Fruit fly (Drosophila melanogaster): ENCODE measurements around the gene CG15369.

The CG15369 gene

dm6 chrX:9220434-9220833, 3.8 kb downstream of the CG15369 start (continued):
- no peak for TF ChIP-seq CG4730 (GFP tag; IDR thresholded peaks at IDR 0.05)
- TF ChIP-seq ken (GFP tag; IDR thresholded peaks at IDR 0.05): 0 out of 3 replicates have a peak, but pooled peaks have one; percentile 16
- TF ChIP-seq CG4424 (GFP tag; optimal IDR thresholded peaks at IDR 0.05): peak; percentile 1
- TF ChIP-seq rib (GFP tag; IDR thresholded peaks at IDR 0.05): no peak
- no peak for TF ChIP-seq CG5953 (GFP tag; IDR thresholded peaks at IDR 0.05)
- TF ChIP-seq sc (optimal IDR thresholded peaks at IDR 0.05): no peak
- no peak for TF ChIP-seq sc (GFP tag; optimal IDR thresholded peaks at IDR 0.05)
- TF ChIP-seq CG7357 (GFP tag; IDR thresholded peaks at IDR 0.05): peak; percentile 34; the same call in 1 of the 3 replicates
- TF ChIP-seq CG11560 (tag; IDR thresholded peaks at IDR 0.05): 0 out of 3 replicates have a peak, but pooled peaks have one; percentile 37
- TF ChIP-seq CG6175 (GFP tag; IDR thresholded peaks at IDR 0.05): no peak
- TF ChIP-seq bab2 (GFP tag; optimal IDR thresholded peaks at IDR 0.05): peak; percentile 13
- no peak for TF ChIP-seq Nf-YA (GFP tag; IDR thresholded peaks at IDR 0.05)
- no peak for TF ChIP-seq E2f1 (GFP tag; IDR thresholded peaks at IDR 0.05)
- TF ChIP-seq sr (GFP tag; IDR thresholded peaks at IDR 0.05): no peak
- no peak for TF ChIP-seq CG9215 (GFP tag; IDR thresholded peaks at IDR 0.05)
- TF ChIP-seq vvl (GFP tag; IDR thresholded peaks at IDR 0.05): 0 out of 2 replicates have a peak, but pooled peaks have one; percentile 17
- TF ChIP-seq Drgx (GFP tag; IDR thresholded peaks at IDR 0.05): peak; percentile 62
- no peak for TF ChIP-seq CG6683 (GFP tag; optimal IDR thresholded peaks at IDR 0.05)
- no peak for TF ChIP-seq seq (GFP tag; IDR thresholded peaks at IDR 0.05)
- no peak for TF ChIP-seq CG18476 (GFP tag; optimal IDR thresholded peaks at IDR 0.05)
- TF ChIP-seq CG2202 (tag; optimal IDR thresholded peaks at IDR 0.05): no peak
- peak; percentile 24; the same call in 1 of the 2 replicates for TF ChIP-seq CG6689 (GFP tag; IDR thresholded peaks at IDR 0.05)
- no peak for TF ChIP-seq zen2 (GFP tag; IDR thresholded peaks at IDR 0.05; ENCODE audit: partially characterized antibody)
- TF ChIP-seq CG15514 (GFP tag; optimal IDR thresholded peaks at IDR 0.05): peak; percentile 90
- 0 out of 2 replicates have a peak, but pooled peaks have one; percentile 16 for TF ChIP-seq peb (GFP tag; IDR thresholded peaks at IDR 0.05)
- no peak for TF ChIP-seq CG10543 (GFP tag; optimal IDR thresholded peaks at IDR 0.05)
- TF ChIP-seq CG9437 (GFP tag; optimal IDR thresholded peaks at IDR 0.05): no peak
- peak; percentile 32 for TF ChIP-seq CG2712 (tag; optimal IDR thresholded peaks at IDR 0.05)
- no peak for TF ChIP-seq CG16813 (GFP tag; IDR thresholded peaks at IDR 0.05; ENCODE audit: partially characterized antibody)
- peak; percentile 40; the same call in 1 of the 2 replicates for TF ChIP-seq Ptx1 (GFP tag; IDR thresholded peaks at IDR 0.05)
- TF ChIP-seq CG1024 (GFP tag; IDR thresholded peaks at IDR 0.05): 0 out of 2 replicates have a peak, but pooled peaks have one; percentile 51
- TF ChIP-seq chif (GFP tag; optimal IDR thresholded peaks at IDR 0.05): peak in 1 of 2 experiments; percentile 17
- TF ChIP-seq Jarid2 (GFP tag; optimal IDR thresholded peaks at IDR 0.05): no peak
- TF ChIP-seq Ada2b (GFP tag; IDR thresholded peaks at IDR 0.05): peak; percentile 26; the same call in 1 of the 2 replicates
- TF ChIP-seq CG8089 (GFP tag; optimal IDR thresholded peaks at IDR 0.05): no peak
- peak; percentile 14 for TF ChIP-seq Oli (tag; optimal IDR thresholded peaks at IDR 0.05)
- TF ChIP-seq CG11247 (GFP tag; IDR thresholded peaks at IDR 0.05): no peak
- TF ChIP-seq Dll (GFP tag; IDR thresholded peaks at IDR 0.05; ENCODE audit: partially characterized antibody): no peak
- TF ChIP-seq Neu2 (GFP tag; optimal IDR thresholded peaks at IDR 0.05; ENCODE audit: borderline replicate concordance): no peak
- TF ChIP-seq hkb (optimal IDR thresholded peaks at IDR 0.05): no peak
- 0 out of 2 replicates have a peak, but pooled peaks have one; percentile 19 for TF ChIP-seq hkb (GFP tag; IDR thresholded peaks at IDR 0.05)
- no peak for TF ChIP-seq CG7928 (GFP tag; optimal IDR thresholded peaks at IDR 0.05)
- TF ChIP-seq z (GFP tag; IDR thresholded peaks at IDR 0.05): no peak
- no peak for TF ChIP-seq B-H1 (GFP tag; IDR thresholded peaks at IDR 0.05)
- TF ChIP-seq jigr1 (GFP tag; IDR thresholded peaks at IDR 0.05): no peak
- peak; percentile 31 for TF ChIP-seq CG17359 (tag; optimal IDR thresholded peaks at IDR 0.05)
- no peak for TF ChIP-seq Elba2 (GFP tag; optimal IDR thresholded peaks at IDR 0.05)
- TF ChIP-seq sens (GFP tag): peak; percentile 54
- peak; percentile 53; the same call in 1 of the 2 replicates for TF ChIP-seq Xrp1 (GFP tag; IDR thresholded peaks at IDR 0.05)
- TF ChIP-seq CG8388 (GFP tag; optimal IDR thresholded peaks at IDR 0.05): peak; percentile 0
- peak; percentile 2 for TF ChIP-seq CG16815 (GFP tag; optimal IDR thresholded peaks at IDR 0.05)
- TF ChIP-seq CG9797 (GFP tag; optimal IDR thresholded peaks at IDR 0.05): no peak

Measured in whole organism, embryonic.